Worm (Caenorhabditis elegans) whole organism, L3 larva: ENCODE results near the gene vps-32.1.
A peak's percentile ranks its signal among the peaks of the same experiment; 100 is the strongest.

Experiments used
- aly-2 ChIP-seq: fragments of 150-350 bp; optimal IDR thresholded peaks from 2 replicates; lab custom pipeline; 2014; ENCODE audit warnings: missing biosample characterization, missing genetic modification characterization
- ceh-16 ChIP-seq: sonication (generic microtip); optimal IDR thresholded peaks from 2 replicates; lab custom pipeline; 2017; ENCODE audit warnings: missing biosample characterization, missing genetic modification characterization
- ceh-28 ChIP-seq: fragments of 150-350 bp; optimal IDR thresholded peaks from 2 replicates; lab custom pipeline; 2014; ENCODE audit warnings: missing biosample characterization, missing genetic modification reagents, missing genetic modification characterization
- ceh-82 ChIP-seq: fragments of 150-350 bp; optimal IDR thresholded peaks from 2 replicates; lab custom pipeline; 2014; ENCODE audit warnings: missing biosample characterization, missing genetic modification characterization
- ceh-9 ChIP-seq: sonication (generic microtip); optimal IDR thresholded peaks from 2 replicates; lab custom pipeline; 2018; ENCODE audit warnings: missing biosample characterization, missing genetic modification characterization
- daf-12 ChIP-seq: fragments of 150-350 bp; optimal IDR thresholded peaks from 2 replicates; lab custom pipeline; 2014; ENCODE audit warnings: missing biosample characterization, missing genetic modification reagents, missing genetic modification characterization
- egl-27 ChIP-seq: sonication (generic microtip); optimal IDR thresholded peaks from 4 replicates; lab custom pipeline; 2017; ENCODE audit warnings: missing biosample characterization, missing genetic modification reagents, missing genetic modification characterization
- egl-5 ChIP-seq: fragments of 150-350 bp; optimal IDR thresholded peaks from 2 replicates; lab custom pipeline; 2017; ENCODE audit warnings: missing biosample characterization, missing genetic modification reagents, missing genetic modification characterization, inconsistent platforms
- elt-1 ChIP-seq: fragments of 150-350 bp; optimal IDR thresholded peaks from 2 replicates; lab custom pipeline; 2014; ENCODE audit warnings: missing biosample characterization, missing genetic modification characterization
- elt-2 ChIP-seq: sonication (generic microtip); optimal IDR thresholded peaks from 2 replicates; lab custom pipeline; 2016; ENCODE audit warnings: missing genetic modification reagents, mild to moderate bottlenecking, missing genetic modification characterization, missing compliant biosample characterization
- elt-3 ChIP-seq, 3 experiments: fragments of 150-350 bp in 1 of 3; sonication (generic microtip) in 2 of 3; optimal IDR thresholded peaks; 2 replicates in 2 of 3; 4 replicates in 1 of 3; lab custom pipeline; 2014 to 2017; ENCODE audit warnings: missing biosample characterization in 3 of 3, missing genetic modification characterization in 3 of 3
- eor-1 ChIP-seq, 2 experiments: fragments of 150-350 bp; optimal IDR thresholded peaks; 2 replicates each; lab custom pipeline; 2014 to 2018; ENCODE audit warnings: missing biosample characterization in 2 of 2, missing genetic modification characterization in 2 of 2
- fkh-10 ChIP-seq: sonication (generic microtip); optimal IDR thresholded peaks from 2 replicates; lab custom pipeline; 2017; ENCODE audit warnings: missing biosample characterization, missing genetic modification reagents, missing genetic modification characterization
- fkh-2 ChIP-seq: fragments of 150-350 bp; optimal IDR thresholded peaks from 2 replicates; lab custom pipeline; 2014; ENCODE audit warnings: missing biosample characterization, missing genetic modification reagents, missing genetic modification characterization
- fos-1 ChIP-seq: fragments of 150-350 bp; optimal IDR thresholded peaks from 2 replicates; lab custom pipeline; 2014; ENCODE audit warnings: missing biosample characterization, missing genetic modification characterization
- hmg-11 ChIP-seq: sonication (generic microtip); optimal IDR thresholded peaks from 2 replicates; lab custom pipeline; 2016; ENCODE audit warnings: missing genetic modification characterization, missing compliant biosample characterization
- jun-1 ChIP-seq: fragments of 150-350 bp; optimal IDR thresholded peaks from 2 replicates; lab custom pipeline; 2014; ENCODE audit warnings: missing biosample characterization, missing genetic modification reagents, missing genetic modification characterization
- lin-15B ChIP-seq: fragments of 150-350 bp; optimal IDR thresholded peaks from 2 replicates; lab custom pipeline; 2014; ENCODE audit warnings: missing biosample characterization, missing genetic modification characterization
- lin-39 ChIP-seq: fragments of 150-350 bp; optimal IDR thresholded peaks from 2 replicates; lab custom pipeline; 2018; ENCODE audit warnings: missing biosample characterization, missing genetic modification reagents, missing genetic modification characterization
- lsy-12 ChIP-seq: sonication (generic microtip); optimal IDR thresholded peaks from 2 replicates; lab custom pipeline; 2016; ENCODE audit warnings: mild to moderate bottlenecking, missing genetic modification characterization, missing compliant biosample characterization
- mdl-1 ChIP-seq: fragments of 150-350 bp; optimal IDR thresholded peaks from 2 replicates; lab custom pipeline; 2014; ENCODE audit warnings: missing biosample characterization, missing genetic modification characterization
- mml-1 ChIP-seq: fragments of 150-350 bp; sonication (generic microtip); optimal IDR thresholded peaks from 3 replicates; lab custom pipeline; 2014; ENCODE audit warnings: missing biosample characterization, missing genetic modification characterization
- nfya-1 ChIP-seq: sonication (generic microtip); optimal IDR thresholded peaks from 2 replicates; lab custom pipeline; 2017; ENCODE audit warnings: missing genetic modification characterization, mild to moderate bottlenecking, missing compliant biosample characterization, antibody characterized with exemption, moderate library complexity; ENCODE audit not compliant: insufficient read depth
- nhr-11 ChIP-seq: fragments of 150-350 bp; optimal IDR thresholded peaks from 2 replicates; lab custom pipeline; 2014; ENCODE audit warnings: missing biosample characterization, missing genetic modification characterization
- nhr-12 ChIP-seq: fragments of 150-350 bp; optimal IDR thresholded peaks from 2 replicates; lab custom pipeline; 2014; ENCODE audit warnings: missing biosample characterization, missing genetic modification characterization
- nhr-23 ChIP-seq: fragments of 150-350 bp; optimal IDR thresholded peaks from 2 replicates; lab custom pipeline; 2014; ENCODE audit warnings: missing biosample characterization, missing genetic modification reagents, missing genetic modification characterization
- nhr-237 ChIP-seq: fragments of 150-350 bp; optimal IDR thresholded peaks from 2 replicates; lab custom pipeline; 2014; ENCODE audit warnings: missing biosample characterization, missing genetic modification characterization
- nhr-25 ChIP-seq: sonication (generic microtip); optimal IDR thresholded peaks from 2 replicates; lab custom pipeline; 2017; ENCODE audit warnings: missing biosample characterization, missing genetic modification characterization
- nhr-28 ChIP-seq: fragments of 150-350 bp; optimal IDR thresholded peaks from 2 replicates; lab custom pipeline; 2014; ENCODE audit warnings: missing biosample characterization, missing genetic modification characterization
- nhr-43 ChIP-seq: sonication (generic microtip); optimal IDR thresholded peaks from 2 replicates; lab custom pipeline; 2016; ENCODE audit warnings: mild to moderate bottlenecking, missing genetic modification characterization, missing compliant biosample characterization; ENCODE audit not compliant: poor library complexity, severe bottlenecking
- nhr-67 ChIP-seq: fragments of 150-350 bp; optimal IDR thresholded peaks from 2 replicates; lab custom pipeline; 2014; ENCODE audit warnings: missing biosample characterization, missing genetic modification characterization
- nhr-76 ChIP-seq: fragments of 150-350 bp; sonication (generic microtip); optimal IDR thresholded peaks from 5 replicates; lab custom pipeline; 2014; ENCODE audit warnings: missing biosample characterization, missing genetic modification characterization
- nhr-77 ChIP-seq: fragments of 150-350 bp; optimal IDR thresholded peaks from 2 replicates; lab custom pipeline; 2014; ENCODE audit warnings: missing biosample characterization, missing genetic modification characterization
- pha-4 ChIP-seq: fragments of 150-350 bp; optimal IDR thresholded peaks from 2 replicates; lab custom pipeline; 2014; ENCODE audit warnings: missing biosample characterization, missing genetic modification reagents, missing genetic modification characterization
- pqm-1 ChIP-seq: fragments of 150-350 bp; optimal IDR thresholded peaks from 2 replicates; lab custom pipeline; 2017; ENCODE audit warnings: missing biosample characterization, missing genetic modification characterization, inconsistent platforms
- sea-2 ChIP-seq: fragments of 150-350 bp; sonication (generic microtip); optimal IDR thresholded peaks from 4 replicates; lab custom pipeline; 2014; ENCODE audit warnings: missing biosample characterization, missing genetic modification reagents, missing genetic modification characterization
- skn-1 ChIP-seq: fragments of 150-350 bp; optimal IDR thresholded peaks from 2 replicates; lab custom pipeline; 2014; ENCODE audit warnings: missing biosample characterization, missing genetic modification characterization
- snpc-4 ChIP-seq: fragments of 150-350 bp; optimal IDR thresholded peaks from 2 replicates; lab custom pipeline; 2014; ENCODE audit warnings: missing biosample characterization, missing genetic modification characterization
- tbx-2 ChIP-seq: sonication (generic microtip); optimal IDR thresholded peaks from 2 replicates; lab custom pipeline; 2016; ENCODE audit warnings: mild to moderate bottlenecking, missing genetic modification characterization, missing compliant biosample characterization
- unc-62 ChIP-seq: fragments of 150-350 bp; sonication (generic microtip); optimal IDR thresholded peaks from 4 replicates; lab custom pipeline; 2014; ENCODE audit warnings: missing biosample characterization, missing genetic modification reagents, missing genetic modification characterization
- zag-1 ChIP-seq: fragments of 150-350 bp; optimal IDR thresholded peaks from 2 replicates; lab custom pipeline; 2014; ENCODE audit warnings: missing biosample characterization, missing genetic modification characterization
- ztf-4 ChIP-seq: fragments of 150-350 bp; optimal IDR thresholded peaks from 2 replicates; lab custom pipeline; 2014; ENCODE audit warnings: missing biosample characterization, missing genetic modification characterization

vps-32.1 gene

DNA sequence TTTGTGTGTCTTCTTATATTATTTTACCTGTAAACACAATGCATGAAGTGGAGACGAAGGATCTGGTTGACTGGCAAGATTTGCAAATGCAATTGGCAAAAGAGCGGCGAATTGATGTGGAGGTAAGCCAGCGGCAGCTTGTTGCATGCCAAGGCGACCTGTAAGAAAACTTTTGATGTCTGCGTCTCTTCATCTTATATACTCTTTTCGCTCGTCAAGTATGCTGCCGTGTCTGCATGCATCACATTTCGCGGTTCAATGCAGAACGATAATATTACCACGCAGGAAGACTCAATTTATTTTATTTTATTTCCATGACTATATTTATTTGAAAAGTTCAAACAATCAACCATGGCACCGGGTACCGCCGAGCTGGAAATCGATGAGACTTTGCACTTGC lies 11.5 kb downstream of the vps-32.1 start, which contains the start of gene vps-33.2:
TSS of gene vps-33.2 (plus strand) at position 244 of the 400 bp plus-strand sequence.
- TF ChIP-seq fos-1 (tag; lab: Kevin White, UChicago) (no peak), fkh-10 (GFP tag; lab: Kevin White, UChicago) (no peak), eor-1 (tag; optimal IDR thresholded peaks at IDR 0.05; lab: Kevin White, UChicago) (no peak), skn-1 (tag; lab: Kevin White, UChicago) (no peak), nhr-11 (no peak), elt-1 (tag; lab: Kevin White, UChicago) (no peak), ztf-4 (no peak), nhr-25 (tag; lab: Kevin White, UChicago) (peak; percentile 3), hmg-11 (peak; percentile 80), pqm-1 (tag; lab: Kevin White, UChicago) (no peak), unc-62 (no peak), lin-39 (peak; percentile 24), zag-1 (tag; lab: Kevin White, UChicago) (no peak), nhr-67 (tag; lab: Kevin White, UChicago) (no peak), ceh-16 (tag; lab: Kevin White, UChicago) (no peak), sea-2 (GFP tag; lab: Kevin White, UChicago) (no peak), snpc-4 (tag; lab: Kevin White, UChicago) (no peak), tbx-2 (tag; lab: Kevin White, UChicago) (no peak), ceh-82 (tag; lab: Kevin White, UChicago) (no peak), nhr-43 (tag; lab: Kevin White, UChicago) (no peak), elt-3 (tag; optimal IDR thresholded peaks at IDR 0.05; lab: Kevin White, UChicago) (no peak), egl-27 (tag; lab: Kevin White, UChicago) (no peak), nhr-23 (tag; lab: Kevin White, UChicago) (peak; percentile 9), ceh-28 (no peak), mml-1 (tag; lab: Kevin White, UChicago) (no peak), nfya-1 (tag; lab: Kevin White, UChicago) (peak; percentile 54), mdl-1 (tag; lab: Kevin White, UChicago) (no peak), lsy-12 (tag; lab: Kevin White, UChicago) (peak; percentile 33), daf-12 (tag; lab: Kevin White, UChicago) (no peak), elt-2 (tag; lab: Kevin White, UChicago) (peak; percentile 19)
- TF ChIP-seq, all 47 proteins: peak for 7

DNA sequence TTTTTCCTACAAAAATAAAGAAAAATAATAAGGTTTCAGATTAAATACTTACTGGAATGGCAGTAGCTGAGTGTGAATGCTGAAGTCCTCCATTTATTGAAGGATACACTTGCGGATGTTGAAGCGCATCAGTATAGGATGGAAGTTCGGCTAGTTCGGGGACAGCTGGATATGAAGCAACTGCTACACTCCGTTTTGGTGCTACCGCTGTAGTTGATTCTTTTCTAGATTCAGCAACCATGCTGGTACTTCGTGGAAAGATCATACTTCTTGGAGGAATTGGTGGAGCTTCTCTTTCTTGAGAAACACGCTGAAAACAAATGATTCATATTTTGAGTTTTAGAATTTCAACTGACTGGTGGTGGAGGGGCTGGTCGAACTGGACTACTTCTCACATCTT lies 19.1 kb downstream of the vps-32.1 start:
- TF ChIP-seq nhr-28 (tag; lab: Kevin White, UChicago) (no peak), ceh-9 (tag; lab: Kevin White, UChicago) (no peak), lin-15B (no peak), nhr-77 (no peak), egl-27 (tag; lab: Kevin White, UChicago) (no peak), hmg-11 (no peak), nhr-43 (tag; lab: Kevin White, UChicago) (no peak), fkh-2 (tag; lab: Kevin White, UChicago) (no peak), skn-1 (tag; lab: Kevin White, UChicago) (no peak), nhr-67 (tag; lab: Kevin White, UChicago) (no peak), lsy-12 (tag; lab: Kevin White, UChicago) (no peak), egl-5 (tag; lab: Kevin White, UChicago) (no peak), aly-2 (tag; lab: Kevin White, UChicago) (no peak), nhr-76 (no peak), elt-3 (tag; optimal IDR thresholded peaks at IDR 0.05; lab: Kevin White, UChicago) (no peak)
- TF ChIP-seq, all 47 proteins: peak for 0

DNA sequence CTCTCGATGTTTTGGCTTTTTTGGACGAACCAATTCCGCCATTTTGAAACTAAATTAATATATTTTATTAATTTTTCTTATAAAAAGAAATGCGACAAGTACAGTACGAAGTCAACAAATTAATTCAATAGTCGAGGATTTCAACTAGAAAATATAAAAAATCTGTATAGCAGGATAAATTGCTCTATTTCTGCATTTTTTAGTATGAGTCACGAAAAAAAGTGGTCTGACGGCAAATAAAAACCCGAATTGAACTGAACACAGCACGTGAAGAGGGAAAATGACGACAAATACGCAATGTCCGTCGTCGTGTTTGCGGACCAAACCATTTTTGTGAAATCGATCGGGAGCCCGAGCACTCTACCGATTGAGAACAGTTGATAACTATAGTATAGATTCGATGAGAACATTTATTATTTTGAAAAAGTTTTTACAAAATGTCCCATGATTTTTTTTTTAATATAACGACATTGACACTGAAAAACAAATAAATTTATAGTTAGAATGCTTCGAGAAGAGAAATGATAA lies 19.9 kb downstream of the vps-32.1 start, which contains the start of gene epg-5:
TSS of gene epg-5 (minus strand) at position 51 of the 528 bp plus-strand sequence.
- TF ChIP-seq hmg-11 (peak; percentile 20), fkh-2 (tag; lab: Kevin White, UChicago) (no peak), nhr-11 (no peak), nhr-237 (no peak), pha-4 (tag; lab: Kevin White, UChicago) (peak; percentile 68), jun-1 (tag; lab: Kevin White, UChicago) (no peak), elt-2 (tag; lab: Kevin White, UChicago) (peak; percentile 62), pqm-1 (tag; lab: Kevin White, UChicago) (peak; percentile 47), ztf-4 (no peak), nhr-12 (tag; lab: Kevin White, UChicago) (no peak), zag-1 (tag; lab: Kevin White, UChicago) (no peak), egl-5 (tag; lab: Kevin White, UChicago) (peak; percentile 41), nfya-1 (tag; lab: Kevin White, UChicago) (peak; percentile 48)
